Fruit fly (Drosophila melanogaster): ENCODE results near the gene dtr.

The dtr gene

dm6 chr2L:21370886-21371285 lies 9.9 kb downstream of the dtr start, which contains the start of gene CG8665 (continued):
- TF ChIP-seq CkIIα-i1 (GFP tag; IDR thresholded peaks at IDR 0.05) (no peak), gem (tag; optimal IDR thresholded peaks at IDR 0.05) (peak; percentile 78), caup (GFP tag; optimal IDR thresholded peaks at IDR 0.05; ENCODE audit: severe bottlenecking) (peak; percentile 38), dmrt11E (tag; optimal IDR thresholded peaks at IDR 0.05) (peak; percentile 11), ewg (GFP tag; optimal IDR thresholded peaks at IDR 0.05) (peak; percentile 13), CG43689 (GFP tag; IDR thresholded peaks at IDR 0.05) (no peak), otp (GFP tag; IDR thresholded peaks at IDR 0.05) (0 out of 3 replicates have a peak, but pooled peaks have one; percentile 32), wor (GFP tag; IDR thresholded peaks at IDR 0.05) (no peak), Ptx1 (GFP tag; IDR thresholded peaks at IDR 0.05) (peak; percentile 48), GATAe (GFP tag; conservative IDR thresholded peaks at IDR 0.05) (peak; percentile 81), lab (GFP tag; optimal IDR thresholded peaks at IDR 0.05) (peak; percentile 66), dysf (GFP tag; IDR thresholded peaks at IDR 0.05) (peak; percentile 70), CG8944 (GFP tag; optimal IDR thresholded peaks at IDR 0.05) (peak; percentile 20), Sox102F (GFP tag; optimal IDR thresholded peaks at IDR 0.05) (peak; percentile 44), row (GFP tag; IDR thresholded peaks at IDR 0.05) (peak; percentile 92), az2 (GFP tag; optimal IDR thresholded peaks at IDR 0.05) (peak; percentile 31), CG3847 (GFP tag; IDR thresholded peaks at IDR 0.05) (no peak; the same call in 1 of the 2 replicates), D (optimal IDR thresholded peaks at IDR 0.05) (no peak), D (GFP tag; optimal IDR thresholded peaks at IDR 0.05) (no peak), tio (GFP tag; optimal IDR thresholded peaks at IDR 0.05) (no peak), NFAT (GFP tag; IDR thresholded peaks at IDR 0.05) (peak; percentile 34; the same call in 1 of the 2 replicates), br (optimal IDR thresholded peaks at IDR 0.05) (no peak), CG8359 (GFP tag; optimal IDR thresholded peaks at IDR 0.05; ENCODE audit: borderline replicate concordance) (no peak), tx (GFP tag; optimal IDR thresholded peaks at IDR 0.05) (no peak), CG1832 (GFP tag; optimal IDR thresholded peaks at IDR 0.05) (no peak), run (tag; optimal IDR thresholded peaks at IDR 0.05) (no peak), Gug (GFP tag; IDR thresholded peaks at IDR 0.05) (peak; percentile 24; the same call in 1 of the 4 replicates), grn (GFP tag; optimal IDR thresholded peaks at IDR 0.05) (no peak), CG17361 (GFP tag; IDR thresholded peaks at IDR 0.05) (no peak), mam (GFP tag; optimal IDR thresholded peaks at IDR 0.05) (no peak), D19B (GFP tag; optimal IDR thresholded peaks at IDR 0.05) (no peak), her (GFP tag; optimal IDR thresholded peaks at IDR 0.05) (peak; percentile 24), CG3281 (GFP tag; optimal IDR thresholded peaks at IDR 0.05) (peak; percentile 42), CG12744 (GFP tag; optimal IDR thresholded peaks at IDR 0.05) (no peak), exex (tag; optimal IDR thresholded peaks at IDR 0.05) (peak; percentile 90), Fer2 (tag; optimal IDR thresholded peaks at IDR 0.05) (peak; percentile 15), Hr51 (GFP tag; optimal IDR thresholded peaks at IDR 0.05) (peak in 1 of 2 experiments; percentile 0), ERR (GFP tag; optimal IDR thresholded peaks at IDR 0.05) (peak; percentile 7), CG2120 (GFP tag; optimal IDR thresholded peaks at IDR 0.05) (peak; percentile 79), CG6654 (GFP tag; optimal IDR thresholded peaks at IDR 0.05) (no peak), NC2β (GFP tag; optimal IDR thresholded peaks at IDR 0.05) (no peak), odd (GFP tag; optimal IDR thresholded peaks at IDR 0.05) (no peak), CG12219 (GFP tag; optimal IDR thresholded peaks at IDR 0.05) (peak; percentile 38), Hr3 (GFP tag; optimal IDR thresholded peaks at IDR 0.05) (peak; percentile 23), CG12104 (GFP tag; optimal IDR thresholded peaks at IDR 0.05) (no peak), CG12155 (GFP tag; optimal IDR thresholded peaks at IDR 0.05) (peak; percentile 33), Jarid2 (GFP tag; optimal IDR thresholded peaks at IDR 0.05) (peak; percentile 48), Adf1 (GFP tag; IDR thresholded peaks at IDR 0.05) (no peak; the same call in 1 of the 2 replicates), fd96Cb (tag; optimal IDR thresholded peaks at IDR 0.05) (peak; percentile 26), CG12391 (tag; optimal IDR thresholded peaks at IDR 0.05) (peak; percentile 47), gsb (GFP tag; IDR thresholded peaks at IDR 0.05) (no peak)
